Fruit fly (Drosophila melanogaster) whole organism, embryonic: ENCODE results near the gene Dok.

ENCODE experiments used
- ATbp ChIP-seq: fragments of 200-800 bp; sonication (Bioruptor generic); optimal IDR thresholded peaks from 2 replicates; lab custom pipeline; 2017; ENCODE audit warnings: missing biosample characterization, mild to moderate bottlenecking, missing genetic modification characterization, missing genetic modification reagents
- Adf1 ChIP-seq: fragments of 200-800 bp; sonication (Bioruptor generic); IDR thresholded peaks from 2 replicates; pipeline ENCODE4 v1.3.6; 2022; ENCODE audit warnings: missing biosample characterization, missing genetic modification characterization
- BEAF-32 ChIP-seq: fragments of 200-800 bp; sonication (Bioruptor generic); optimal IDR thresholded peaks from 3 replicates; lab custom pipeline; 2017; ENCODE audit warnings: missing biosample characterization, missing genetic modification characterization, mild to moderate bottlenecking, moderate library complexity, missing genetic modification reagents
- BtbVII ChIP-seq: fragments of 200-800 bp; sonication (Bioruptor generic); optimal IDR thresholded peaks from 3 replicates; lab custom pipeline; 2017; ENCODE audit warnings: missing biosample characterization, mild to moderate bottlenecking, missing genetic modification characterization
- CG10366 ChIP-seq: fragments of 200-800 bp; sonication (Bioruptor generic); IDR thresholded peaks from 2 replicates; pipeline ENCODE4 v1.3.6; 2022; ENCODE audit warnings: missing biosample characterization, missing genetic modification characterization
- CG10543 ChIP-seq: fragments of 200-800 bp; sonication (Bioruptor generic); optimal IDR thresholded peaks from 3 replicates; lab custom pipeline; 2017; ENCODE audit warnings: missing biosample characterization, mild to moderate bottlenecking, missing genetic modification characterization, moderate library complexity
- CG10654 ChIP-seq: fragments of 200-800 bp; sonication (Bioruptor generic); optimal IDR thresholded peaks from 2 replicates; lab custom pipeline; 2016; ENCODE audit warnings: missing biosample characterization, missing genetic modification characterization
- CG13624 ChIP-seq: fragments of 200-800 bp; sonication (Bioruptor generic); optimal IDR thresholded peaks from 2 replicates; lab custom pipeline; 2016; ENCODE audit warnings: missing biosample characterization, missing genetic modification characterization
- CG15073 ChIP-seq: fragments of 200-800 bp; sonication (Bioruptor generic); optimal IDR thresholded peaks from 2 replicates; lab custom pipeline; 2016; ENCODE audit warnings: missing biosample characterization, missing genetic modification characterization
- CG15696 ChIP-seq: fragments of 200-800 bp; sonication (Bioruptor generic); optimal IDR thresholded peaks from 2 replicates; lab custom pipeline; 2019; ENCODE audit warnings: missing biosample characterization, mild to moderate bottlenecking, missing genetic modification characterization, moderate library complexity
- CG1602 ChIP-seq: fragments of 200-800 bp; sonication (Bioruptor generic); optimal IDR thresholded peaks from 3 replicates; lab custom pipeline; 2016; ENCODE audit warnings: missing biosample characterization, missing genetic modification characterization
- CG17328 ChIP-seq: fragments of 200-800 bp; sonication (Bioruptor generic); IDR thresholded peaks from 2 replicates; pipeline ENCODE4 v1.3.6; 2022; ENCODE audit warnings: missing biosample characterization, missing genetic modification characterization
- CG17829 ChIP-seq: fragments of 200-800 bp; optimal IDR thresholded peaks from 2 replicates; lab custom pipeline; 2019; ENCODE audit warnings: missing biosample characterization, mild to moderate bottlenecking, missing genetic modification characterization, moderate library complexity
- CG18262 ChIP-seq: fragments of 200-800 bp; optimal IDR thresholded peaks from 3 replicates; lab custom pipeline; 2019; ENCODE audit warnings: missing biosample characterization, mild to moderate bottlenecking, missing genetic modification characterization, moderate library complexity
- CG18476 ChIP-seq: fragments of 200-800 bp; sonication (Bioruptor generic); optimal IDR thresholded peaks from 2 replicates; lab custom pipeline; 2016; ENCODE audit warnings: missing biosample characterization, mild to moderate bottlenecking, missing genetic modification characterization
- CG3065 ChIP-seq: fragments of 200-800 bp; sonication (Bioruptor generic); optimal IDR thresholded peaks from 2 replicates; lab custom pipeline; 2016; ENCODE audit warnings: missing biosample characterization, missing genetic modification characterization
- CG3847 ChIP-seq: fragments of 200-800 bp; sonication (Bioruptor generic); IDR thresholded peaks from 2 replicates; pipeline ENCODE4 v1.3.6; 2022; ENCODE audit warnings: missing biosample characterization, missing genetic modification characterization
- CG3995 ChIP-seq: fragments of 200-800 bp; sonication (Bioruptor generic); optimal IDR thresholded peaks from 3 replicates; lab custom pipeline; 2016; ENCODE audit warnings: missing biosample characterization, missing genetic modification characterization
- CG7357 ChIP-seq: fragments of 200-800 bp; sonication (Bioruptor generic); IDR thresholded peaks from 3 replicates; pipeline ENCODE4 v1.3.6; 2022; ENCODE audit warnings: missing biosample characterization, missing genetic modification characterization
- CG7928 ChIP-seq: fragments of 200-800 bp; sonication (Bioruptor generic); optimal IDR thresholded peaks from 2 replicates; lab custom pipeline; 2017; ENCODE audit warnings: missing biosample characterization, mild to moderate bottlenecking, missing genetic modification characterization
- CG8944 ChIP-seq: fragments of 200-800 bp; sonication (Bioruptor generic); optimal IDR thresholded peaks from 3 replicates; lab custom pipeline; 2016; ENCODE audit warnings: missing biosample characterization, missing genetic modification characterization
- CG9215 ChIP-seq: fragments of 200-800 bp; sonication (Bioruptor generic); IDR thresholded peaks from 2 replicates; pipeline ENCODE4 v1.3.6; 2022; ENCODE audit warnings: missing biosample characterization, missing genetic modification characterization
- CG9797 ChIP-seq: fragments of 200-800 bp; sonication (Bioruptor generic); optimal IDR thresholded peaks from 3 replicates; lab custom pipeline; 2018; ENCODE audit warnings: missing biosample characterization, mild to moderate bottlenecking, missing genetic modification characterization
- Lhr ChIP-seq: fragments of 200-800 bp; sonication (Bioruptor generic); optimal IDR thresholded peaks from 3 replicates; lab custom pipeline; 2017; ENCODE audit warnings: mild to moderate bottlenecking, missing biosample characterization, missing genetic modification reagents, missing genetic modification characterization
- Max ChIP-seq: fragments of 200-800 bp; sonication (Bioruptor generic); optimal IDR thresholded peaks from 2 replicates; lab custom pipeline; 2016; ENCODE audit warnings: missing biosample characterization, mild to moderate bottlenecking, missing genetic modification characterization
- Mrtf ChIP-seq: fragments of 200-800 bp; sonication (Bioruptor generic); IDR thresholded peaks from 3 replicates; pipeline ENCODE4 v1.3.6; 2022; ENCODE audit warnings: missing biosample characterization, missing genetic modification characterization
- Oaz ChIP-seq: fragments of 200-800 bp; sonication (Bioruptor generic); IDR thresholded peaks from 2 replicates; pipeline ENCODE4 v1.3.6; 2022; ENCODE audit warnings: missing biosample characterization, missing genetic modification characterization
- Oli ChIP-seq: fragments of 200-800 bp; sonication (Bioruptor generic); optimal IDR thresholded peaks from 2 replicates; lab custom pipeline; 2018; ENCODE audit warnings: missing biosample characterization, mild to moderate bottlenecking, missing genetic modification characterization, moderate library complexity
- ato ChIP-seq: fragments of 200-800 bp; sonication (Bioruptor generic); IDR thresholded peaks from 2 replicates; pipeline ENCODE4 v1.3.6; 2022; ENCODE audit warnings: missing biosample characterization, missing genetic modification characterization; ENCODE audit not compliant: partially characterized antibody
- crp ChIP-seq, 2 experiments: fragments of 200-800 bp; sonication (Bioruptor generic); optimal IDR thresholded peaks; 2 replicates in 1 of 2; 3 replicates in 1 of 2; lab custom pipeline; 2017; ENCODE audit warnings: missing biosample characterization in 2 of 2, missing genetic modification characterization in 2 of 2, mild to moderate bottlenecking in 1 of 2, moderate library complexity in 1 of 2
- cwo ChIP-seq: fragments of 200-800 bp; sonication (Bioruptor generic); optimal IDR thresholded peaks from 3 replicates; lab custom pipeline; 2017; ENCODE audit warnings: missing biosample characterization, missing genetic modification characterization, mild to moderate bottlenecking, moderate library complexity, missing genetic modification reagents
- danr ChIP-seq: fragments of 200-800 bp; sonication (Bioruptor generic); IDR thresholded peaks from 2 replicates; pipeline ENCODE4 v1.3.6; 2022; ENCODE audit warnings: missing biosample characterization, missing genetic modification characterization
- dmrt11E ChIP-seq: fragments of 200-800 bp; sonication (Bioruptor generic); optimal IDR thresholded peaks from 3 replicates; lab custom pipeline; 2018; ENCODE audit warnings: missing biosample characterization, mild to moderate bottlenecking, missing genetic modification characterization, moderate library complexity
- ems ChIP-seq: fragments of 200-800 bp; sonication (Bioruptor generic); optimal IDR thresholded peaks from 3 replicates; lab custom pipeline; 2016; ENCODE audit warnings: missing biosample characterization, missing genetic modification characterization
- eve ChIP-seq, 2 experiments: fragments of >200 bp; optimal IDR thresholded peaks; 2 replicates each; lab custom pipeline; 2017; ENCODE audit warnings: missing biosample characterization in 2 of 2, missing genetic modification characterization in 2 of 2
- fd96Cb ChIP-seq: fragments of 200-800 bp; sonication (Bioruptor generic); optimal IDR thresholded peaks from 2 replicates; lab custom pipeline; 2018; ENCODE audit warnings: missing biosample characterization, mild to moderate bottlenecking, missing genetic modification characterization, moderate library complexity
- inv ChIP-seq: fragments of 200-800 bp; sonication (Bioruptor generic); IDR thresholded peaks from 2 replicates; pipeline ENCODE4 v1.3.6; 2022; ENCODE audit warnings: missing biosample characterization, missing genetic modification characterization; ENCODE audit not compliant: partially characterized antibody
- kay ChIP-seq: fragments of 200-800 bp; sonication (Bioruptor generic); optimal IDR thresholded peaks from 2 replicates; lab custom pipeline; 2016; ENCODE audit warnings: missing biosample characterization, missing genetic modification characterization
- klu ChIP-seq: fragments of 200-800 bp; sonication (Bioruptor generic); IDR thresholded peaks from 2 replicates; pipeline ENCODE4 v1.3.6; 2022; ENCODE audit warnings: missing biosample characterization, missing genetic modification characterization
- nom ChIP-seq: fragments of 200-800 bp; sonication (Bioruptor generic); optimal IDR thresholded peaks from 2 replicates; lab custom pipeline; 2017; ENCODE audit warnings: missing biosample characterization, missing genetic modification characterization, mild to moderate bottlenecking, moderate library complexity, missing genetic modification reagents
- peb ChIP-seq: fragments of 200-800 bp; sonication (Bioruptor generic); IDR thresholded peaks from 2 replicates; pipeline ENCODE4 v1.3.6; 2022; ENCODE audit warnings: missing biosample characterization, missing genetic modification characterization
- pita ChIP-seq: fragments of 200-800 bp; sonication (Bioruptor generic); optimal IDR thresholded peaks from 2 replicates; lab custom pipeline; 2017; ENCODE audit warnings: missing biosample characterization, mild to moderate bottlenecking, missing genetic modification characterization
- pum ChIP-seq: fragments of 200-800 bp; sonication (Bioruptor generic); optimal IDR thresholded peaks from 2 replicates; lab custom pipeline; 2016; ENCODE audit warnings: missing biosample characterization, missing genetic modification characterization
- salm ChIP-seq: fragments of 200-800 bp; sonication (Bioruptor generic); optimal IDR thresholded peaks from 2 replicates; lab custom pipeline; 2018; ENCODE audit warnings: missing biosample characterization, mild to moderate bottlenecking, missing genetic modification characterization
- sr ChIP-seq: fragments of 200-800 bp; sonication (Bioruptor generic); IDR thresholded peaks from 3 replicates; pipeline ENCODE4 v1.3.6; 2022; ENCODE audit warnings: missing biosample characterization, missing genetic modification characterization
- ssp ChIP-seq: fragments of 200-800 bp; sonication (Bioruptor generic); IDR thresholded peaks from 2 replicates; pipeline ENCODE4 v1.3.6; 2022; ENCODE audit warnings: missing biosample characterization, missing genetic modification characterization
- sug ChIP-seq: fragments of 200-800 bp; optimal IDR thresholded peaks from 2 replicates; lab custom pipeline; 2019; ENCODE audit warnings: missing biosample characterization, mild to moderate bottlenecking, missing genetic modification characterization, moderate library complexity
- ttk ChIP-seq: fragments of 200-800 bp; sonication (Bioruptor generic); IDR thresholded peaks from 2 replicates; pipeline ENCODE4 v2.1.2; 2022; ENCODE audit warnings: missing biosample characterization, missing genetic modification characterization
- twi ChIP-seq: fragments of 200-800 bp; optimal IDR thresholded peaks from 2 replicates; lab custom pipeline; 2019; ENCODE audit warnings: missing biosample characterization, mild to moderate bottlenecking, missing genetic modification characterization, moderate library complexity

The Dok gene

dm6 chrX:7305753-7306338 lies 18.2 kb upstream of the Dok start (continued):
- peak; percentile 79 for TF ChIP-seq Oli
- TF ChIP-seq kay (GFP tag; lab: Kevin White, UChicago), result peak; percentile 20
- TF ChIP-seq peb (GFP tag; lab: Robert Waterston, UW), result no peak; the same call in 1 of the 2 replicates
- peak; percentile 82 for TF ChIP-seq nom (GFP tag; lab: Kevin White, UChicago)
- TF ChIP-seq CG10543 (GFP tag; lab: Kevin White, UChicago), result no peak
- TF ChIP-seq danr, result no peak
- TF ChIP-seq pum, result peak; percentile 30
- peak; percentile 65 for TF ChIP-seq ATbp (GFP tag; lab: Kevin White, UChicago)
- peak; percentile 16 for TF ChIP-seq CG8944 (GFP tag; lab: Kevin White, UChicago)
- peak; percentile 15; the same call in 1 of the 2 replicates for TF ChIP-seq ttk (GFP tag; lab: Robert Waterston, UW)
- TF ChIP-seq salm (tag; lab: Kevin White, UChicago), result no peak
- TF ChIP-seq CG1602, result peak; percentile 38
- TF ChIP-seq BtbVII, result peak; percentile 25
- 0 out of 3 replicates have a peak, but pooled peaks have one; percentile 38 for TF ChIP-seq Mrtf
- TF ChIP-seq Lhr (GFP tag; lab: Kevin White, UChicago), result no peak
- no peak for TF ChIP-seq BEAF-32 (GFP tag; lab: Kevin White, UChicago)
- 0 out of 3 replicates have a peak, but pooled peaks have one; percentile 39 for TF ChIP-seq CG7357 (GFP tag; lab: Robert Waterston, UW)
- TF ChIP-seq klu (GFP tag; lab: Robert Waterston, UW), result peak; percentile 27; the same call in 1 of the 2 replicates
- peak; percentile 10 for TF ChIP-seq CG15073 (GFP tag; lab: Kevin White, UChicago)
- TF ChIP-seq CG9797 (GFP tag; lab: Kevin White, UChicago), result no peak
- peak; percentile 43 for TF ChIP-seq CG15696 (tag; lab: Kevin White, UChicago)
- no peak for TF ChIP-seq ato (GFP tag; lab: Robert Waterston, UW)
- no peak for TF ChIP-seq CG3065
- TF ChIP-seq ems, result no peak
- peak; percentile 8; the same call in 1 of the 2 replicates for TF ChIP-seq Adf1 (GFP tag; lab: Robert Waterston, UW)
- no peak for TF ChIP-seq CG13624 (GFP tag; lab: Kevin White, UChicago)
- peak; percentile 1 for TF ChIP-seq CG10654 (GFP tag; lab: Kevin White, UChicago)
- peak; percentile 29; the same call in 1 of the 2 replicates for TF ChIP-seq CG10366
- no peak for TF ChIP-seq eve (GFP tag; optimal IDR thresholded peaks at IDR 0.05; lab: Kevin White, UChicago)
- peak; percentile 62 for TF ChIP-seq CG18262 (tag; lab: Kevin White, UChicago)
- no peak for TF ChIP-seq pita (GFP tag; lab: Kevin White, UChicago)
- TF ChIP-seq CG9215 (GFP tag; lab: Robert Waterston, UW), result peak; percentile 45; the same call in 1 of the 2 replicates
- TF ChIP-seq CG18476, result no peak
- no peak for TF ChIP-seq Oaz (GFP tag; lab: Robert Waterston, UW)
- peak; percentile 35 for TF ChIP-seq fd96Cb (tag; lab: Kevin White, UChicago)
- peak; percentile 43; the same call in 1 of the 2 replicates for TF ChIP-seq CG17328 (GFP tag; lab: Robert Waterston, UW)
- TF ChIP-seq CG7928 (GFP tag; lab: Kevin White, UChicago), result no peak
- TF ChIP-seq sug (tag; lab: Kevin White, UChicago), result no peak
- TF ChIP-seq crp (GFP tag; optimal IDR thresholded peaks at IDR 0.05; lab: Kevin White, UChicago), result peak in 1 of 2 experiments; percentile 4
- no peak for TF ChIP-seq CG3995 (GFP tag; lab: Kevin White, UChicago)
- peak; percentile 60; the same call in 2 of the 3 replicates for TF ChIP-seq sr (GFP tag; lab: Robert Waterston, UW)
- TF ChIP-seq cwo (GFP tag; lab: Kevin White, UChicago), result peak; percentile 36
- TF ChIP-seq ssp (GFP tag; lab: Robert Waterston, UW), result peak; percentile 28; the same call in 1 of the 2 replicates
- peak; percentile 72 for TF ChIP-seq dmrt11E (tag; lab: Kevin White, UChicago)
- TF ChIP-seq twi, result peak; percentile 37
- TF ChIP-seq inv (GFP tag; lab: Robert Waterston, UW), result no peak
- TF ChIP-seq CG17829 (tag; lab: Kevin White, UChicago), result peak; percentile 61
- 0 out of 2 replicates have a peak, but pooled peaks have one; percentile 27 for TF ChIP-seq CG3847 (GFP tag; lab: Robert Waterston, UW)
- no peak for TF ChIP-seq Max
